Fruit fly (Drosophila melanogaster) whole organism, adult: ENCODE results near the gene aru.

ENCODE experiments used
- Clk ChIP-seq: fragments of 200-800 bp; sonication (Bioruptor generic); optimal IDR thresholded peaks from 2 replicates; lab custom pipeline; 2017; ENCODE audit warnings: missing biosample characterization, missing genetic modification characterization
- cic ChIP-seq: fragments of 200-800 bp; sonication (Bioruptor generic); optimal IDR thresholded peaks from 2 replicates; lab custom pipeline; 2017; ENCODE audit warnings: missing biosample characterization, mild to moderate bottlenecking, missing genetic modification characterization, moderate library complexity
- cnc ChIP-seq, 2 experiments: fragments of >200 bp; optimal IDR thresholded peaks; 2 replicates each; lab custom pipeline; 2017
- kay ChIP-seq: fragments of 200-800 bp; sonication (Bioruptor generic); peaks from one replicate; lab custom pipeline; 2016; ENCODE audit warnings: missing biosample characterization, missing genetic modification characterization, borderline replicate concordance
- toe ChIP-seq: fragments of 200-800 bp; sonication (Bioruptor generic); optimal IDR thresholded peaks from 2 replicates; lab custom pipeline; 2016; ENCODE audit warnings: missing biosample characterization, missing genetic modification characterization

DNA sequence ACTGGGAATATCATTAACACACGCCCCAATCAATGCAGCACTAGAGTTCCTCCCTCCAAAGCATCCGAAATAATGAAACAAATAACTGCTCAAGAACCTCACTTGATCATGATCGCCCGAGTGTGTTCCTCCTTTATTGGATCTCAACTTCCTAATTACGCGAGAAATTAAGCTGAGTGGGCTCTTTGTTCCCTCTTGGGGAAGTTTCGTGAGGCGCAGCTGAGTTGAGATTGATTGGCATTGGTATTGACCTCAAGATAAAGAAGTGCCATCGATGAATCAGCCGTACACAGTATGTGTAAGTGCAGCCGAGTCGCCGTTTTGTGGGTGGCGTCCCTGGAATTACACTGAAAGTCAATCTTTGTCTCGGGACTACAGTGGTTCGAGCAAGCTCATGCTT is 25.3 kb downstream of the aru start:
- TF ChIP-seq toe (GFP tag; lab: Kevin White, UChicago) (no peak), kay (GFP tag; lab: Kevin White, UChicago) (no peak), cic (GFP tag; lab: Kevin White, UChicago) (no peak), cnc (optimal IDR thresholded peaks at IDR 0.05; lab: Kevin White, UChicago) (no peak), Clk (GFP tag; lab: Kevin White, UChicago) (no peak)
